Fruit fly (Drosophila melanogaster) whole organism, wandering third instar larva: Measurements from ENCODE around the gene dunk.

Experiments
- Abd-B ChIP-seq: fragments of >200 bp; optimal IDR thresholded peaks from 2 replicates; lab custom pipeline; 2017; ENCODE audit warnings: missing biosample characterization, missing genetic modification characterization
- CG32264 ChIP-seq: fragments of 200-800 bp; sonication (Bioruptor generic); optimal IDR thresholded peaks from 2 replicates; lab custom pipeline; 2016; ENCODE audit warnings: missing biosample characterization, missing genetic modification characterization
- CG9705 ChIP-seq: fragments of 200-800 bp; sonication (Bioruptor generic); optimal IDR thresholded peaks from 2 replicates; lab custom pipeline; 2018; ENCODE audit warnings: missing biosample characterization, mild to moderate bottlenecking, missing genetic modification characterization
- CrebA ChIP-seq: fragments of 200-800 bp; sonication (Bioruptor generic); optimal IDR thresholded peaks from 2 replicates; lab custom pipeline; 2016; ENCODE audit warnings: missing biosample characterization, mild to moderate bottlenecking, missing genetic modification characterization, borderline replicate concordance
- Dfd ChIP-seq: fragments of >200 bp; optimal IDR thresholded peaks from 2 replicates; lab custom pipeline; 2017; ENCODE audit warnings: missing biosample characterization, missing genetic modification characterization
- Dif ChIP-seq: fragments of 200-275, 200-300 bp; sonication (Bioruptor generic); optimal IDR thresholded peaks from 2 replicates; lab custom pipeline; 2018; ENCODE audit warnings: missing biosample characterization, missing genetic modification characterization; ENCODE audit not compliant: partially characterized antibody
- GATAd ChIP-seq: sonication (Bioruptor generic); optimal IDR thresholded peaks from 2 replicates; lab custom pipeline; 2016; ENCODE audit warnings: missing biosample characterization, missing genetic modification characterization
- HLH106 ChIP-seq: fragments of 200-800 bp; optimal IDR thresholded peaks from 3 replicates; lab custom pipeline; 2019; ENCODE audit warnings: missing biosample characterization, mild to moderate bottlenecking, missing genetic modification characterization, moderate library complexity
- Hnf4 ChIP-seq: fragments of 200-800 bp; sonication (Bioruptor generic); optimal IDR thresholded peaks from 2 replicates; lab custom pipeline; 2016; ENCODE audit warnings: missing biosample characterization, mild to moderate bottlenecking, missing genetic modification characterization
- Hr78 ChIP-seq: fragments of >200 bp; optimal IDR thresholded peaks from 2 replicates; lab custom pipeline; 2017; ENCODE audit warnings: missing biosample characterization, missing genetic modification characterization
- Hr83 ChIP-seq: fragments of 200-300 bp; sonication (Bioruptor generic); optimal IDR thresholded peaks from 2 replicates; lab custom pipeline; 2016; ENCODE audit warnings: missing biosample characterization, mild to moderate bottlenecking, missing genetic modification characterization, moderate library complexity; ENCODE audit not compliant: poor library complexity, severe bottlenecking
- Mio ChIP-seq: sonication (Bioruptor generic); optimal IDR thresholded peaks from 2 replicates; lab custom pipeline; 2016; ENCODE audit warnings: missing biosample characterization, missing genetic modification characterization
- Myc ChIP-seq: fragments of >200 bp; optimal IDR thresholded peaks from 2 replicates; lab custom pipeline; 2017
- N ChIP-seq: fragments of >200 bp; optimal IDR thresholded peaks from 2 replicates; lab custom pipeline; 2018; ENCODE audit warnings: missing biosample characterization, missing external identifiers, missing genetic modification characterization
- OdsH ChIP-seq: fragments of 200-800 bp; sonication (Bioruptor generic); optimal IDR thresholded peaks from 2 replicates; lab custom pipeline; 2016; ENCODE audit warnings: missing biosample characterization, mild to moderate bottlenecking, missing genetic modification characterization
- Rel ChIP-seq, 2 experiments: fragments of 200-800 bp; sonication (Bioruptor generic) in 1 of 2; optimal IDR thresholded peaks; 2 replicates in 1 of 2; 3 replicates in 1 of 2; lab custom pipeline; 2016 to 2019; ENCODE audit warnings: mild to moderate bottlenecking in 2 of 2, missing biosample characterization in 2 of 2, missing genetic modification characterization in 2 of 2, moderate library complexity in 1 of 2
- Sp1 ChIP-seq: fragments of 200-800 bp; sonication (Bioruptor generic); optimal IDR thresholded peaks from 3 replicates; lab custom pipeline; 2019; ENCODE audit warnings: missing biosample characterization, mild to moderate bottlenecking, missing genetic modification characterization, moderate library complexity
- Vsx2 ChIP-seq: fragments of 200-300, 225-300 bp; sonication (Bioruptor generic); optimal IDR thresholded peaks from 2 replicates; lab custom pipeline; 2018; ENCODE audit warnings: missing biosample characterization, missing genetic modification characterization; ENCODE audit not compliant: partially characterized antibody
- br ChIP-seq: fragments of 200-800 bp; sonication (Bioruptor generic); optimal IDR thresholded peaks from 2 replicates; lab custom pipeline; 2016; ENCODE audit warnings: missing biosample characterization, missing genetic modification characterization
- dl ChIP-seq, 2 experiments: fragments of 175-275, 200-275 bp in 1 of 2; fragments of 200-275 bp in 1 of 2; sonication (Bioruptor generic); optimal IDR thresholded peaks; lab custom pipeline; 2018; ENCODE audit warnings: mild to moderate bottlenecking in 2 of 2, missing biosample characterization in 2 of 2, missing genetic modification characterization in 2 of 2, moderate library complexity in 2 of 2; ENCODE audit not compliant: partially characterized antibody in 2 of 2, insufficient read depth in 1 of 2
- dmrt93B ChIP-seq: fragments of 200-800 bp; sonication (Bioruptor generic); optimal IDR thresholded peaks from 2 replicates; lab custom pipeline; 2018; ENCODE audit warnings: missing biosample characterization, mild to moderate bottlenecking, missing genetic modification characterization
- dsf ChIP-seq: sonication (Bioruptor generic); optimal IDR thresholded peaks from 2 replicates; lab custom pipeline; 2016; ENCODE audit warnings: missing biosample characterization, missing genetic modification characterization, borderline replicate concordance
- ey ChIP-seq: fragments of 200-800 bp; sonication (Bioruptor generic); optimal IDR thresholded peaks from 2 replicates; lab custom pipeline; 2016; ENCODE audit warnings: missing biosample characterization, missing genetic modification characterization
- foxo ChIP-seq, 2 experiments: fragments of 200-800 bp; sonication (Bioruptor generic); optimal IDR thresholded peaks; 2 replicates in 1 of 2; 3 replicates in 1 of 2; lab custom pipeline; 2016 to 2017; ENCODE audit warnings: missing biosample characterization in 2 of 2, missing genetic modification characterization in 2 of 2
- fru ChIP-seq: fragments of 200-800 bp; sonication (Bioruptor generic); optimal IDR thresholded peaks from 3 replicates; lab custom pipeline; 2016; ENCODE audit warnings: missing biosample characterization, mild to moderate bottlenecking, missing genetic modification characterization
- h ChIP-seq: fragments of 200-800 bp; sonication (Bioruptor generic); optimal IDR thresholded peaks from 3 replicates; lab custom pipeline; 2016; ENCODE audit warnings: missing biosample characterization, mild to moderate bottlenecking, missing genetic modification characterization
- jim ChIP-seq: fragments of 175-275, 200-325 bp; sonication (Bioruptor generic); optimal IDR thresholded peaks from 2 replicates; lab custom pipeline; 2016; ENCODE audit warnings: missing biosample characterization, mild to moderate bottlenecking, missing genetic modification characterization
- lola ChIP-seq: fragments of >200 bp; optimal IDR thresholded peaks from 2 replicates; lab custom pipeline; 2017; ENCODE audit warnings: missing biosample characterization, missing genetic modification characterization
- rgr ChIP-seq: fragments of 200-800 bp; sonication (Bioruptor generic); optimal IDR thresholded peaks from 3 replicates; lab custom pipeline; 2016; ENCODE audit warnings: missing biosample characterization, mild to moderate bottlenecking, missing genetic modification characterization
- sage ChIP-seq: fragments of 200-800 bp; sonication (Bioruptor generic); optimal IDR thresholded peaks from 2 replicates; lab custom pipeline; 2016; ENCODE audit warnings: missing biosample characterization, mild to moderate bottlenecking, missing genetic modification characterization
- sv ChIP-seq: fragments of 200-800 bp; sonication (Bioruptor generic); optimal IDR thresholded peaks from 3 replicates; lab custom pipeline; 2016; ENCODE audit warnings: missing biosample characterization, missing genetic modification characterization
- tai ChIP-seq: sonication (Bioruptor generic); optimal IDR thresholded peaks from 2 replicates; lab custom pipeline; 2016; ENCODE audit warnings: missing biosample characterization, missing genetic modification characterization
- woc ChIP-seq: sonication (Bioruptor generic); optimal IDR thresholded peaks from 2 replicates; lab custom pipeline; 2016; ENCODE audit warnings: missing biosample characterization, mild to moderate bottlenecking, missing genetic modification characterization

The dunk gene

DNA sequence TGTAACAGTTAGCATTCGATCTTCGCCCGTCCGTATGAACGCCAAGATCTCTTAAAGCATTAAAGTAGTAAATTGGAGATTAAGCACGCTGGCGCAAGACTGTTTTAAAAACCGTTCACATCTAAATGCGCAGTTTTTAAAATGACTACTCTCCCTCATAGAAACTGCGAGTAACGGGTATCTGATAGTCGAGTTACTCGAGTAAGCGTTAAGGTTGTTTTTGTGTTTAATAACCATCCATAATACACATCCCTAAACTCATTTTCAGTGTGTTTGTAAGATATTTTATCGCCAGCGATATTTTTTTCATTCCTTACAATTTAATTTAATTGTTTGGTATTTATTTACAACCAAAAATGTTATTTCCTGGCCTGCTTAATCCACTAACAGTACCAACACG is 8.4 kb downstream of the dunk start:
- no peak for TF ChIP-seq Dif (GFP tag; lab: Kevin White, UChicago)

DNA sequence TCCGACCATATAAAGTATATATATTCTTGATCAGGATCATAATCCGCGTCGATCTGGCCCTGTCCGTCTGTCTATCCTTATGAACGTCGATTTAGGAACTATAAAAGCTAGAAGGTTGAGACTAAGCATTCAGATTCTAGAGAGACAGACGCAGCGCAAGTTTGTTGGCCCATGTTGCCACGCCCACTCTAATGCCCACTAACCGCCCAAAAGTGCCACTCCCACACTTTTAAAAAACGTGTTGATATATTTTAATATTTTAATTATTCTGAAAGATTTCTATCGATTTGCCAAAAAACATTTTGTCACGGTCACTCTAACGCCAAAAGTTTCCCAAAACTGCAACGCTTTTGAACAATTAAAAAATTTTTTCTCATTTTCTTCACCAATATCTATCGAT is 11.9 kb downstream of the dunk start:
- TF ChIP-seq Dfd (GFP tag; lab: Kevin White, UChicago) (peak; percentile 90), h (no peak)

DNA sequence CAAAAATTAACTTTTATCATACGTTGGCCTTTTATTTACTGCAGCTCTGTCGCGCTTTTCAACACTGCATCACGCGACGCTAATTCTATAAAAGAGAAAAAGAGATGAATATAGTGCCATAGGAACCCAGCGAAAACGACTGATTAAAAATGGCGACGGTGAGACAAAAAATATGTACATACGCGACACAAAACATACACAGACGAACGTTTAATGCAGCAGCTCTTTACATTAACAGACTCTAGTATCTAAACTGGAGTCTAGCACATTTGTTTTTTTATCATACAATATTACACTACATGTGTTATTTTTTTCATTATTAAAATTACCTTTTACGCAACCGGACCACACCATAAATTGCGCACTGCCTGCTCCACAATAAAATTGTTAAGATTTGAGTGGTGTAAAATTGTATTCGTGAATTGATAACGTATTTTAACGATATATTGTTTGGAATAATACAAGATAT is 17.2 kb downstream of the dunk start:
- peak; percentile 10 for TF ChIP-seq Rel (GFP tag; optimal IDR thresholded peaks at IDR 0.05; lab: Kevin White, UChicago)
- no peak for TF ChIP-seq Rel (tag; optimal IDR thresholded peaks at IDR 0.05; lab: Kevin White, UChicago)
- TF ChIP-seq jim (GFP tag; lab: Kevin White, UChicago): no peak
- TF ChIP-seq tai (GFP tag; lab: Kevin White, UChicago): peak; percentile 32
- TF ChIP-seq rgr (GFP tag; lab: Kevin White, UChicago): no peak
- TF ChIP-seq Vsx2: peak; percentile 47
- no peak for TF ChIP-seq Myc (lab: Kevin White, UChicago)
- TF ChIP-seq Hnf4 (GFP tag; lab: Kevin White, UChicago): peak; percentile 55
- no peak for TF ChIP-seq sage (GFP tag; lab: Kevin White, UChicago)
- TF ChIP-seq br (GFP tag; lab: Kevin White, UChicago): peak; percentile 59
- peak; percentile 30 for TF ChIP-seq N (GFP tag; lab: Kevin White, UChicago)
- TF ChIP-seq OdsH: peak; percentile 56
- peak; percentile 85 for TF ChIP-seq fru (GFP tag; lab: Kevin White, UChicago)
- no peak for TF ChIP-seq HLH106 (tag; lab: Kevin White, UChicago)
- TF ChIP-seq GATAd (GFP tag; lab: Kevin White, UChicago): no peak
- TF ChIP-seq CG9705 (GFP tag; lab: Kevin White, UChicago): peak; percentile 15
- TF ChIP-seq CrebA (GFP tag; lab: Kevin White, UChicago): peak; percentile 47
- peak; percentile 66 for TF ChIP-seq Hr83
- TF ChIP-seq h: peak; percentile 67
- no peak for TF ChIP-seq lola (GFP tag; lab: Kevin White, UChicago)

DNA sequence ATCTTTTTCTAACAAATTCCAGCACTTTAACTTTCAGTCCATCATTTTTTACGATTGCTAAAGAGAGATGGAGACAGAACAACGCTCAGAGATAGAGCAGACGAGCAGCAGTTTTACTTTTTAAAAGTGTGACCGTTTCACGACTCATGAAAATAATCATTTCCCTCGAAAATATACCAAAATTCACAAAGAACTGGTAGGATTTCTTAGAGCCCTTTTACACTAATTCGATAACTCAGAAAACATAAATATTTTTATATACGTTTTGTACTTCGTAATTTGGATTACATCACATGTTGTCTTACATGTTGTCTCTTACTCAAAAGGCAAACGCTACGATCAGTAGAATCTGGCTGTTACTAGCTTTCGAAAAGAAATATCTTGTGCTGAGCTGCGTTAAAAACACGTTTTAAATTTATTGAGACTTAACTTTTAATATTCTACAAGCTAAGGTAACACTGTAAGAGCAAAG is 17.7 kb downstream of the dunk start, which contains the start of gene Clamp:
Gene Clamp, minus strand, starts transcription at position 100 of the 472 bp plus-strand sequence.
- no peak for TF ChIP-seq CG32264
- TF ChIP-seq h: no peak
- peak; percentile 2 for TF ChIP-seq HLH106 (tag; lab: Kevin White, UChicago)
- no peak for TF ChIP-seq ey (GFP tag; lab: Kevin White, UChicago)
- peak; percentile 85 for TF ChIP-seq N (GFP tag; lab: Kevin White, UChicago)
- TF ChIP-seq dmrt93B (GFP tag; lab: Kevin White, UChicago): no peak
- peak; percentile 73 for TF ChIP-seq Hr78 (GFP tag; lab: Kevin White, UChicago)
- no peak for TF ChIP-seq lola (GFP tag; lab: Kevin White, UChicago)
- peak; percentile 71 for TF ChIP-seq woc (GFP tag; lab: Kevin White, UChicago)

DNA sequence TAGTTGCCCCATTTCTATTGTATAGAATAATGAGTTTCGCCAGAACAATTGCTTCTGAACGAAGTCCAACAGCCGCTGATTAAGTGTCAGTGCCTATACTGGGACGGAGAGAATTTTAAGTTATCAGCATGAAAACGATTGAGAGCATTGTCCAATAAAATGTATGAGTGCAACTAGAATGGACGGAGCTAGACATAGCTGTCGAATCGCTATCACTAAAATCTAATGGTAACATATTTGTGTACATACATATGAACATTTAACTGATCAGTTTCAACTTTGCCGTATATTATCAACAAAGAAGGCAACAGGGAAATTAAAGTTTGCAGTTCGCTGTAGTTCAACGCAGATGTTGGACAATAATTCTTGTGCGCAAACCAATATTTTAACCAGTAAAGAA is 23.7 kb downstream of the dunk start, which contains the start of gene CG3635:
Gene CG3635, plus strand, starts transcription at position 315 of the 400 bp plus-strand sequence.
- TF ChIP-seq Hnf4 (GFP tag; lab: Kevin White, UChicago) (peak; percentile 31), sv (GFP tag; lab: Kevin White, UChicago) (no peak)

DNA sequence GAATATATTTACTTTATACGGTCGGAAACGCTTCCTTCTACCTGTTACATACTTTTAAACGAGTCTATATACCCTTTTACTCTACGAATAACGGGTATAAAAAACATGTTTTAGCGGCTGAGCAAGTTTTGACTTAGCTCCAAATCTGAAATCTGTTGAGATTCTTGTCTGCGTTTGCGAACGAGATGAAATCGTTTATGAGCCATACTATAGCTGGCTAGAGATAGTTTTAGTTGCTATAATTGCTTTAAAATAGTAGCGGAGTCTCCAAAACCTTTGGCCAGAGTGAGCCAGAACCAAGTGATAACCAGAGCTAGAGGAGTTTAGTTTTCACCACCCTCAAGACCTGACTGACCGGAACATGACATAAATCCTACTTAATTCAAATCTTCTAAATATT is 25.0 kb downstream of the dunk start:
- TF ChIP-seq CrebA (GFP tag; lab: Kevin White, UChicago) (no peak), Mio (no peak), GATAd (GFP tag; lab: Kevin White, UChicago) (no peak), rgr (GFP tag; lab: Kevin White, UChicago) (no peak), dsf (no peak), sage (GFP tag; lab: Kevin White, UChicago) (no peak), foxo (GFP tag; optimal IDR thresholded peaks at IDR 0.05; lab: Kevin White, UChicago) (no peak), N (GFP tag; lab: Kevin White, UChicago) (no peak), Myc (lab: Kevin White, UChicago) (no peak), Abd-B (GFP tag; lab: Kevin White, UChicago) (no peak), h (no peak), Hr78 (GFP tag; lab: Kevin White, UChicago) (no peak), dl (GFP tag; optimal IDR thresholded peaks at IDR 0.05; lab: Kevin White, UChicago; ENCODE audit: insufficient read depth in 1 of 2, partially characterized antibody in 2 of 2) (no peak), Sp1 (GFP tag; lab: Kevin White, UChicago) (no peak), fru (GFP tag; lab: Kevin White, UChicago) (no peak), sv (GFP tag; lab: Kevin White, UChicago) (no peak), jim (GFP tag; lab: Kevin White, UChicago) (no peak)
